2 worm cellular contexts compared by ENCODE assay signal in the genomic region with DNA sequence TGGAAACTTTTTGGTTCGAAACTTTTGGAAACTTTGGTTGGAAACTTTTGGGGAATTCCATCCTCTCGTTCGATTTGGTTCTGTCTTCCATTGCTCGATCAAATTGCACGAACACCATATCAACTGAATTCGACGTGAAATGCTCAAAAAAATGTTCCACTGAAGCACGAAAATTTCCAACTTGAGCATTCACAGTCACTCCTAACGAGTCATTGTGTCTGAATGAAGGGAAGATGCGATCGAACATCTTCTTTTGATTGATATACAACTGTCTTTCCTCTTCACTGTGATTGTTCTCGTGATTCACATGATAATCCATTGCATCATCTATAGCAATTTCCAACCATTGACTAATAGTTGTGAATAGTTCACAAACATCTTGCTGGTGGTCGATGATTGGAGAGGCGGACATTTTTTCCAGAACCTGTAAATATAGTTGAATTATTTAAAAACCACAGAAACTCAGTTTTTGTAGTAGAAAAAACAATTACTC.
TF ChIP-seq lines count a peak whose summit lies in the region.

Gene F59E12.15, minus strand, starts transcription at position 51 of the 493 bp plus-strand sequence.

TF ChIP-seq in whole organism, L2 larva, 48 proteins besides CTCF, POLR2A, EP300 and RAD21:
- TF ChIP-seq unc-62 (GFP tag; optimal IDR thresholded peaks at IDR 0.05; lab: Kevin White, UChicago) (no peak), nhr-129 (tag; optimal IDR thresholded peaks at IDR 0.05; lab: Kevin White, UChicago) (peak; percentile 93), R02D3.7 (tag; optimal IDR thresholded peaks at IDR 0.05; lab: Kevin White, UChicago) (no peak)

TF ChIP-seq in whole organism, L4 larva, 104 proteins besides CTCF, POLR2A, EP300 and RAD21:
- no peak for TF ChIP-seq aly-2 (tag; optimal IDR thresholded peaks at IDR 0.05; lab: Kevin White, UChicago)
- no peak for TF ChIP-seq ceh-20 (GFP tag; IDR thresholded peaks at IDR 0.05; lab: Robert Waterston, UW)
- no peak for TF ChIP-seq ama-1 (optimal IDR thresholded peaks at IDR 0.05; lab: Kevin White, UChicago)
- no peak for TF ChIP-seq gei-8 (GFP tag; optimal IDR thresholded peaks at IDR 0.05; lab: Kevin White, UChicago)
- no peak for TF ChIP-seq lir-3 (tag; optimal IDR thresholded peaks at IDR 0.05; lab: Kevin White, UChicago)
- no peak for TF ChIP-seq daf-19 (GFP tag; conservative IDR thresholded peaks at IDR 0.05; lab: Robert Waterston, UW)
- peak; percentile 71 for TF ChIP-seq ztf-7 (tag; optimal IDR thresholded peaks at IDR 0.05; lab: Kevin White, UChicago)
- TF ChIP-seq unc-62 (GFP tag; optimal IDR thresholded peaks at IDR 0.05 in 1 of 2; lab: Kevin White, UChicago) = peak in 1 of 2 experiments; percentile 78
- TF ChIP-seq unc-62 (tag; optimal IDR thresholded peaks at IDR 0.05; lab: Kevin White, UChicago) = no peak
- no peak for TF ChIP-seq mxl-3 (GFP tag; optimal IDR thresholded peaks at IDR 0.05; lab: Kevin White, UChicago)
